Worm (Caenorhabditis elegans): Measurements from ENCODE around the gene Y17G9B.8.

Y17G9B.8 gene

DNA sequence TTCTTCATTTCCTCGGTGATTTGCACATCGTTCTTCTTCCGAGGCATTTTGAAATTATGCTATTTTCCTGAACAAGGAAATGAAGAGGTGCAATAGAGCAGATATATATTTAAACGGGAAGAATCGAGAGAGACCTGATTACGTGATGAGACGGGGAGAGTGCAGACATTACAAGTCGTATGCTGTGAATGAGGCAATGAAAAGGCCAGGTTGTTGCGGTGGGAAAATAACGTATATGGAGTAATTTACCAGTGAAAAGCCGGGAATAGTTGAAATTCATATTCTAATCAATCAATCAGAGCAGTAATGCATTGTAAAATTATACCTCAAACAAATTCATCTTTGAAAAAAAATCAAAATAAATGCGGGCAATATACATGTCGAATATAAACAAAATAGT lies at the start of gene Y17G9B.8 (continued):
- TF ChIP-seq hrde-1 (tag; optimal IDR thresholded peaks at IDR 0.05; ENCODE audit: borderline replicate concordance) (no peak), let-607 (tag; optimal IDR thresholded peaks at IDR 0.05) (no peak), snpc-1.1 (tag; optimal IDR thresholded peaks at IDR 0.05; ENCODE audit: insufficient read depth) (no peak), zim-3 (tag; optimal IDR thresholded peaks at IDR 0.05) (no peak), tbx-9 (tag; optimal IDR thresholded peaks at IDR 0.05; ENCODE audit: borderline replicate concordance) (no peak), let-526 (GFP tag; IDR thresholded peaks at IDR 0.05) (no peak), F39B2.1 (GFP tag; IDR thresholded peaks at IDR 0.05) (0 out of 2 replicates have a peak, but pooled peaks have one; percentile 24), ceh-100 (GFP tag; IDR thresholded peaks at IDR 0.05) (no peak), madf-3 (GFP tag; IDR thresholded peaks at IDR 0.05) (no peak), T26A5.8 (tag; optimal IDR thresholded peaks at IDR 0.05) (no peak), nfya-1 (tag; optimal IDR thresholded peaks at IDR 0.05; ENCODE audit: borderline replicate concordance, insufficient read depth) (no peak), sptf-2 (GFP tag; optimal IDR thresholded peaks at IDR 0.05) (no peak), bed-1 (GFP tag; IDR thresholded peaks at IDR 0.05) (no peak), snpc-4 (GFP tag; optimal IDR thresholded peaks at IDR 0.05) (no peak), snpc-4 (tag; optimal IDR thresholded peaks at IDR 0.05) (peak in 1 of 4 experiments; percentile 66), Y56A3A.18 (GFP tag; IDR thresholded peaks at IDR 0.05) (no peak), F22D6.2 (tag; optimal IDR thresholded peaks at IDR 0.05) (no peak), aptf-2 (GFP tag; conservative IDR thresholded peaks at IDR 0.05) (no peak), efl-1 (GFP tag; optimal IDR thresholded peaks at IDR 0.05) (no peak), gei-17 (GFP tag; optimal IDR thresholded peaks at IDR 0.05) (no peak), aptf-3 (GFP tag; IDR thresholded peaks at IDR 0.05) (no peak), ceh-27 (GFP tag; optimal IDR thresholded peaks at IDR 0.05) (peak; percentile 2), F10E7.11 (tag; optimal IDR thresholded peaks at IDR 0.05) (no peak), ceh-79 (tag; optimal IDR thresholded peaks at IDR 0.05) (no peak), nhr-80 (tag; optimal IDR thresholded peaks at IDR 0.05) (no peak), ztf-28 (GFP tag; IDR thresholded peaks at IDR 0.05) (no peak), chd-7 (tag; optimal IDR thresholded peaks at IDR 0.05) (no peak), dox-1 (GFP tag; IDR thresholded peaks at IDR 0.05) (no peak), rcor-1 (GFP tag; IDR thresholded peaks at IDR 0.05) (peak; percentile 40; the same call in 1 of the 2 replicates), hmg-20 (GFP tag; IDR thresholded peaks at IDR 0.05) (no peak), akir-1 (GFP tag; optimal IDR thresholded peaks at IDR 0.05) (no peak), ztf-18 (tag; optimal IDR thresholded peaks at IDR 0.05) (peak; percentile 9), B0261.1 (tag; optimal IDR thresholded peaks at IDR 0.05) (no peak), lag-1 (GFP tag; IDR thresholded peaks at IDR 0.05) (no peak), F57C9.4 (tag; optimal IDR thresholded peaks at IDR 0.05) (no peak), C17E4.6 (GFP tag; IDR thresholded peaks at IDR 0.05) (no peak), ets-4 (GFP tag; optimal IDR thresholded peaks at IDR 0.05) (no peak), athp-1 (tag; optimal IDR thresholded peaks at IDR 0.05) (peak; percentile 10), nhr-27 (tag; optimal IDR thresholded peaks at IDR 0.05) (no peak), snpc-1.3 (tag; optimal IDR thresholded peaks at IDR 0.05; ENCODE audit: insufficient read depth) (peak; percentile 11), ccch-3 (GFP tag; optimal IDR thresholded peaks at IDR 0.05) (no peak), Y79H2A.3 (GFP tag; conservative IDR thresholded peaks at IDR 0.05) (no peak), K11D2.4 (GFP tag; IDR thresholded peaks at IDR 0.05) (no peak)

All from whole organism, young adult.